Worm (Caenorhabditis elegans) whole organism, early embryonic: ENCODE measurements around the gene ing-3.

Experiments
- B0310.2 ChIP-seq: sonication (generic microtip); optimal IDR thresholded peaks from 2 replicates; lab custom pipeline; 2016; ENCODE audit warnings: mild to moderate bottlenecking, missing genetic modification characterization, missing compliant biosample characterization
- F13C5.2 ChIP-seq: sonication (generic microtip); optimal IDR thresholded peaks from 2 replicates; lab custom pipeline; 2017; ENCODE audit warnings: mild to moderate bottlenecking, missing genetic modification characterization, inconsistent platforms, missing compliant biosample characterization
- aly-1 ChIP-seq: sonication (generic microtip); optimal IDR thresholded peaks from 2 replicates; lab custom pipeline; 2016; ENCODE audit warnings: missing genetic modification characterization, missing compliant biosample characterization
- ama-1 ChIP-seq: fragments of 150-350 bp; optimal IDR thresholded peaks from 2 replicates; lab custom pipeline; 2014
- ceh-13 ChIP-seq: fragments of 200-800 bp; sonication (Bioruptor generic); optimal IDR thresholded peaks from 2 replicates; lab custom pipeline; 2018; ENCODE audit warnings: mild to moderate bottlenecking, missing genetic modification characterization, missing compliant biosample characterization
- ceh-36 ChIP-seq: sonication (generic microtip); optimal IDR thresholded peaks from 2 replicates; lab custom pipeline; 2016; ENCODE audit warnings: missing genetic modification characterization, inconsistent platforms, missing compliant biosample characterization
- flt-1 ChIP-seq: fragments of 200-800 bp; sonication (Bioruptor generic); IDR thresholded peaks from 2 replicates; pipeline ENCODE4 v1.3.6; 2022; ENCODE audit warnings: missing genetic modification characterization, missing compliant biosample characterization
- hnd-1 ChIP-seq: sonication (generic microtip); optimal IDR thresholded peaks from 2 replicates; lab custom pipeline; 2016; ENCODE audit warnings: missing genetic modification characterization, missing compliant biosample characterization
- pes-1 ChIP-seq: fragments of 200-800 bp; sonication (Bioruptor generic); IDR thresholded peaks from 2 replicates; pipeline ENCODE4 v1.3.6; 2022; ENCODE audit warnings: missing genetic modification reagents, missing genetic modification characterization, missing compliant biosample characterization
- scrt-1 ChIP-seq: fragments of 200-800 bp; sonication (Bioruptor generic); IDR thresholded peaks from 2 replicates; pipeline ENCODE4 v1.3.6; 2022; ENCODE audit warnings: missing genetic modification characterization, missing compliant biosample characterization
- sea-1 ChIP-seq: fragments of 200-800 bp; sonication (Bioruptor generic); conservative IDR thresholded peaks from 2 replicates; pipeline ENCODE4 v1.3.6; 2022; ENCODE audit warnings: missing genetic modification characterization, missing compliant biosample characterization
- tbx-11 ChIP-seq: fragments of 200-800 bp; sonication (Bioruptor generic); IDR thresholded peaks from 2 replicates; pipeline ENCODE4 v1.3.6; 2022; ENCODE audit warnings: missing genetic modification characterization, missing compliant biosample characterization
- tbx-37 ChIP-seq: fragments of 200-800 bp; sonication (Bioruptor generic); conservative IDR thresholded peaks from 2 replicates; pipeline ENCODE4 v1.3.6; 2022; ENCODE audit warnings: missing genetic modification reagents, missing genetic modification characterization, missing compliant biosample characterization

- TF ChIP-seq ama-1 (lab: Kevin White, UChicago) (no peak), tbx-37 (GFP tag; lab: Robert Waterston, UW) (no peak), sea-1 (no peak), flt-1 (GFP tag; lab: Robert Waterston, UW) (no peak), tbx-11 (GFP tag; lab: Robert Waterston, UW) (no peak), aly-1 (tag; lab: Kevin White, UChicago) (no peak), B0310.2 (tag; lab: Kevin White, UChicago) (no peak), ceh-36 (no peak), hnd-1 (tag; lab: Kevin White, UChicago) (no peak), scrt-1 (GFP tag; lab: Robert Waterston, UW) (no peak), ceh-13 (GFP tag; lab: Kevin White, UChicago) (no peak), pes-1 (no peak), F13C5.2 (tag; lab: Kevin White, UChicago) (no peak)
Measured at ce11 chrII:13899777-13900176, 23.9 kb downstream of the ing-3 start.
